Worm (Caenorhabditis elegans) whole organism, L4 larva: ENCODE measurements around the gene ric-8.

ENCODE experiments used
- D1046.2 ChIP-seq: fragments of 200-800 bp; sonication (Bioruptor generic); IDR thresholded peaks from 2 replicates; pipeline ENCODE4 v1.3.6; 2022; ENCODE audit warnings: missing genetic modification characterization, missing compliant biosample characterization
- F10B5.3 ChIP-seq: sonication (generic microtip); optimal IDR thresholded peaks from 2 replicates; lab custom pipeline; 2016; ENCODE audit warnings: mild to moderate bottlenecking, missing genetic modification characterization, missing compliant biosample characterization
- T20F7.1 ChIP-seq: fragments of 200-800 bp; sonication (Bioruptor generic); optimal IDR thresholded peaks from 2 replicates; lab custom pipeline; 2018; ENCODE audit warnings: mild to moderate bottlenecking, missing genetic modification characterization, missing compliant biosample characterization
- Y48G9A.11 ChIP-seq: fragments of 200-800 bp; sonication (Bioruptor generic); IDR thresholded peaks from 2 replicates; pipeline ENCODE4 v1.3.6; 2022; ENCODE audit warnings: missing genetic modification reagents, missing genetic modification characterization, missing compliant biosample characterization
- aha-1 ChIP-seq: fragments of 150-350 bp; peaks from one replicate; lab custom pipeline; 2014; ENCODE audit warnings: missing biosample characterization, missing genetic modification characterization
- aly-2 ChIP-seq: sonication (generic microtip); optimal IDR thresholded peaks from 2 replicates; lab custom pipeline; 2018; ENCODE audit warnings: missing biosample characterization, missing genetic modification characterization
- ama-1 ChIP-seq: fragments of 150-350 bp; optimal IDR thresholded peaks from 2 replicates; lab custom pipeline; 2014; ENCODE audit warnings: inconsistent platforms, mixed read lengths
- arid-1 ChIP-seq: fragments of 200-800 bp; sonication (Bioruptor generic); conservative IDR thresholded peaks from 2 replicates; pipeline ENCODE4 v1.3.6; 2022; ENCODE audit warnings: missing genetic modification reagents, missing genetic modification characterization, missing compliant biosample characterization
- ceh-20 ChIP-seq: fragments of 200-800 bp; sonication (Bioruptor generic); IDR thresholded peaks from 2 replicates; pipeline ENCODE4 v1.3.6; 2022; ENCODE audit warnings: missing genetic modification reagents, missing genetic modification characterization, missing compliant biosample characterization
- ceh-28 ChIP-seq: fragments of 150-350 bp; optimal IDR thresholded peaks from 2 replicates; lab custom pipeline; 2014; ENCODE audit warnings: missing biosample characterization, missing genetic modification reagents, missing genetic modification characterization
- ces-1 ChIP-seq: fragments of 150-350 bp; sonication (generic microtip); optimal IDR thresholded peaks from 4 replicates; lab custom pipeline; 2014; ENCODE audit warnings: missing biosample characterization, missing genetic modification reagents, missing genetic modification characterization
- daf-16 ChIP-seq, 3 experiments: sonication (generic microtip); optimal IDR thresholded peaks; 2 replicates each; lab custom pipeline; 2016 to 2017; ENCODE audit warnings: missing genetic modification characterization in 3 of 3, missing genetic modification reagents in 3 of 3, mild to moderate bottlenecking in 2 of 3, missing compliant biosample characterization in 2 of 3, missing biosample characterization in 1 of 3, moderate library complexity in 1 of 3
- dmd-6 ChIP-seq: fragments of 200-800 bp; sonication (Bioruptor generic); IDR thresholded peaks from 2 replicates; pipeline ENCODE4 v1.3.6; 2022; ENCODE audit warnings: missing genetic modification reagents, missing genetic modification characterization, missing compliant biosample characterization
- dve-1 ChIP-seq: sonication (generic microtip); optimal IDR thresholded peaks from 2 replicates; lab custom pipeline; 2017; ENCODE audit warnings: antibody characterized with exemption, mild to moderate bottlenecking, missing genetic modification characterization, missing compliant biosample characterization; ENCODE audit not compliant: insufficient read depth
- egl-43 ChIP-seq: fragments of 200-800 bp; sonication (Bioruptor generic); IDR thresholded peaks from 2 replicates; pipeline ENCODE4 v1.3.6; 2022; ENCODE audit warnings: missing genetic modification reagents, missing genetic modification characterization, missing compliant biosample characterization
- fos-1 ChIP-seq: fragments of 150-350 bp; optimal IDR thresholded peaks from 2 replicates; lab custom pipeline; 2014; ENCODE audit warnings: missing biosample characterization, missing genetic modification characterization
- hmg-1.1 ChIP-seq: fragments of 200-800 bp; sonication (Bioruptor generic); IDR thresholded peaks from 2 replicates; pipeline ENCODE4 v1.3.6; 2022; ENCODE audit warnings: missing genetic modification reagents, missing genetic modification characterization, missing compliant biosample characterization
- jun-1 ChIP-seq: fragments of 150-350 bp; optimal IDR thresholded peaks from 2 replicates; lab custom pipeline; 2014; ENCODE audit warnings: missing biosample characterization, missing genetic modification reagents, missing genetic modification characterization
- lim-7 ChIP-seq: fragments of 200-800 bp; sonication (Bioruptor generic); IDR thresholded peaks from 2 replicates; pipeline ENCODE4 v1.3.6; 2022; ENCODE audit warnings: missing genetic modification characterization, missing compliant biosample characterization
- lin-38 ChIP-seq: fragments of 200-800 bp; sonication (Bioruptor generic); IDR thresholded peaks from 2 replicates; pipeline ENCODE4 v1.3.6; 2022; ENCODE audit warnings: missing genetic modification reagents, missing genetic modification characterization, missing compliant biosample characterization
- lsy-2 ChIP-seq, 2 experiments: fragments of 150-350 bp in 1 of 2; sonication (generic microtip) in 1 of 2; optimal IDR thresholded peaks; 2 replicates each; lab custom pipeline; 2014 to 2017; ENCODE audit warnings: missing biosample characterization in 2 of 2, missing genetic modification characterization in 2 of 2
- mep-1 ChIP-seq: fragments of 150-350 bp; sonication (generic microtip); optimal IDR thresholded peaks from 3 replicates; lab custom pipeline; 2014; ENCODE audit warnings: missing biosample characterization, missing genetic modification characterization
- mes-2 ChIP-seq: sonication (generic microtip); optimal IDR thresholded peaks from 2 replicates; lab custom pipeline; 2016; ENCODE audit warnings: missing genotype, mild to moderate bottlenecking, missing genetic modification characterization, missing compliant biosample characterization; ENCODE audit not compliant: poor library complexity, severe bottlenecking
- nhr-102 ChIP-seq: sonication (generic microtip); optimal IDR thresholded peaks from 2 replicates; lab custom pipeline; 2016; ENCODE audit warnings: mild to moderate bottlenecking, missing genetic modification characterization, moderate library complexity, missing compliant biosample characterization
- nhr-111 ChIP-seq: fragments of 200-800 bp; sonication (Bioruptor generic); optimal IDR thresholded peaks from 2 replicates; lab custom pipeline; 2018; ENCODE audit warnings: mild to moderate bottlenecking, missing genetic modification characterization, missing compliant biosample characterization
- nhr-237 ChIP-seq: sonication (generic microtip); optimal IDR thresholded peaks from 2 replicates; lab custom pipeline; 2017; ENCODE audit warnings: missing biosample characterization, missing genetic modification characterization
- nhr-6 ChIP-seq: fragments of 150-350 bp; optimal IDR thresholded peaks from 2 replicates; lab custom pipeline; 2014; ENCODE audit warnings: missing biosample characterization, missing genetic modification characterization
- sdz-12 ChIP-seq: fragments of 200-800 bp; sonication (Bioruptor generic); optimal IDR thresholded peaks from 2 replicates; lab custom pipeline; 2018; ENCODE audit warnings: mild to moderate bottlenecking, missing genetic modification characterization, missing compliant biosample characterization
- set-16 ChIP-seq: fragments of 200-800 bp; sonication (Bioruptor generic); IDR thresholded peaks from 2 replicates; pipeline ENCODE4 v1.3.6; 2022; ENCODE audit warnings: missing genetic modification reagents, missing genetic modification characterization, missing compliant biosample characterization
- snpc-1.2 ChIP-seq: fragments of 200-800 bp; sonication (Bioruptor generic); IDR thresholded peaks from 2 replicates; pipeline ENCODE4 v1.3.6; 2022; ENCODE audit warnings: missing genetic modification reagents, missing genetic modification characterization, missing compliant biosample characterization
- spr-1 ChIP-seq: sonication (generic microtip); optimal IDR thresholded peaks from 2 replicates; lab custom pipeline; 2016; ENCODE audit warnings: mild to moderate bottlenecking, missing genetic modification characterization, missing compliant biosample characterization
- unc-130 ChIP-seq: sonication (generic microtip); optimal IDR thresholded peaks from 2 replicates; lab custom pipeline; 2016; ENCODE audit warnings: missing genetic modification reagents, missing genetic modification characterization, missing compliant biosample characterization
- zfp-3 ChIP-seq: fragments of 200-800 bp; sonication (Bioruptor generic); conservative IDR thresholded peaks from 2 replicates; pipeline ENCODE4 v1.3.6; 2022; ENCODE audit warnings: missing genetic modification reagents, missing genetic modification characterization, missing compliant biosample characterization

Gene ric-8

ce11 chrIV:2603556-2604021 lies 39.2 kb upstream of the ric-8 start (continued):
- TF ChIP-seq hmg-1.1 (GFP tag; lab: Robert Waterston, UW) (no peak), aha-1 (tag; lab: Kevin White, UChicago) (peak; percentile 94), fos-1 (no peak), ceh-28 (tag; lab: Kevin White, UChicago) (no peak), snpc-1.2 (GFP tag; lab: Robert Waterston, UW) (peak; percentile 53), dve-1 (tag; lab: Kevin White, UChicago) (peak; percentile 25), dmd-6 (peak; percentile 23; the same call in 1 of the 2 replicates), spr-1 (tag; lab: Kevin White, UChicago) (no peak), lim-7 (0 out of 2 replicates have a peak, but pooled peaks have one; percentile 31), lin-38 (GFP tag; lab: Robert Waterston, UW) (peak; percentile 37), nhr-111 (GFP tag; lab: Kevin White, UChicago) (no peak)
- TF ChIP-seq, all 104 proteins: peak for 17

ce11 chrIV:2606572-2606971 lies 36.2 kb upstream of the ric-8 start:
- TF ChIP-seq nhr-102 (no peak), aha-1 (tag; lab: Kevin White, UChicago) (peak; percentile 91), arid-1 (GFP tag; lab: Robert Waterston, UW) (no peak), snpc-1.2 (GFP tag; lab: Robert Waterston, UW) (no peak)

ce11 chrIV:2607513-2608101 lies 35.2 kb upstream of the ric-8 start, which contains the start of gene vamp-7:
vamp-7 (plus strand) TSS chrIV:2608051.
- peak; percentile 27 for TF ChIP-seq unc-130 (GFP tag; lab: Kevin White, UChicago)
- peak; percentile 41 for TF ChIP-seq lin-38 (GFP tag; lab: Robert Waterston, UW)
- TF ChIP-seq ceh-20 = no peak
- no peak for TF ChIP-seq daf-16 (GFP tag; optimal IDR thresholded peaks at IDR 0.05; lab: Kevin White, UChicago)
- peak; percentile 5 for TF ChIP-seq daf-16 (tag; optimal IDR thresholded peaks at IDR 0.05; lab: Kevin White, UChicago)
- 0 out of 2 replicates have a peak, but pooled peaks have one; percentile 40 for TF ChIP-seq zfp-3 (GFP tag; lab: Robert Waterston, UW)
- peak; percentile 47 for TF ChIP-seq aha-1 (tag; lab: Kevin White, UChicago)
- no peak for TF ChIP-seq lsy-2 (tag; optimal IDR thresholded peaks at IDR 0.05; lab: Kevin White, UChicago)
- peak; percentile 37 for TF ChIP-seq T20F7.1
- peak; percentile 4 for TF ChIP-seq ama-1 (lab: Kevin White, UChicago)
- TF ChIP-seq F10B5.3 = no peak
- TF ChIP-seq mes-2 (tag; lab: Kevin White, UChicago) = peak; percentile 3
- TF ChIP-seq nhr-237 (tag; lab: Kevin White, UChicago) = no peak
- TF ChIP-seq aly-2 (tag; lab: Kevin White, UChicago) = no peak
- TF ChIP-seq ces-1 (GFP tag; lab: Kevin White, UChicago) = no peak
- TF ChIP-seq nhr-6 = no peak
- 0 out of 2 replicates have a peak, but pooled peaks have one; percentile 27 for TF ChIP-seq D1046.2 (GFP tag; lab: Robert Waterston, UW)
- peak; percentile 72 for TF ChIP-seq Y48G9A.11
- TF ChIP-seq mep-1 = peak; percentile 48
- peak; percentile 11 for TF ChIP-seq sdz-12

- TF ChIP-seq set-16 (peak; percentile 78), egl-43 (GFP tag; lab: Robert Waterston, UW) (peak; percentile 26; the same call in 1 of the 2 replicates), jun-1 (no peak)
Observed at ce11 chrIV:2610409-2610808, 32.4 kb upstream of the ric-8 start, which contains the start of gene Y69A2AR.32. Y69A2AR.32 (plus strand) TSS chrIV:2610436.
